Fruit fly (Drosophila melanogaster): ENCODE data around the gene RhoGAP15B.

Gene RhoGAP15B

dm6 chrX:16968148-16968823, 25.2 kb downstream of the RhoGAP15B start, which contains the start of gene Ubr1 (continued):
- peak; percentile 89 for TF ChIP-seq Med (GFP tag)
- TF ChIP-seq D19B (GFP tag; optimal IDR thresholded peaks at IDR 0.05), result no peak
- no peak for TF ChIP-seq CG7271 (tag; optimal IDR thresholded peaks at IDR 0.05)
- TF ChIP-seq MESR4 (GFP tag; optimal IDR thresholded peaks at IDR 0.05), result peak; percentile 79
- no peak for TF ChIP-seq Camta (GFP tag; optimal IDR thresholded peaks at IDR 0.05)
- TF ChIP-seq CG15601 (tag; optimal IDR thresholded peaks at IDR 0.05), result no peak
- no peak for TF ChIP-seq ab (GFP tag; optimal IDR thresholded peaks at IDR 0.05)
- TF ChIP-seq unpg (GFP tag; optimal IDR thresholded peaks at IDR 0.05), result no peak
- TF ChIP-seq pzg (GFP tag; optimal IDR thresholded peaks at IDR 0.05), result peak; percentile 92
- TF ChIP-seq Lim3 (GFP tag; IDR thresholded peaks at IDR 0.05), result no peak
- no peak for TF ChIP-seq wdn (GFP tag; IDR thresholded peaks at IDR 0.05)
- no peak for TF ChIP-seq luna (GFP tag; optimal IDR thresholded peaks at IDR 0.05)
- no peak for TF ChIP-seq HHEX (GFP tag; optimal IDR thresholded peaks at IDR 0.05)
- no peak for TF ChIP-seq ind (GFP tag; optimal IDR thresholded peaks at IDR 0.05)
- peak; percentile 19 for TF ChIP-seq Ets65A (GFP tag)
- peak in 1 of 2 experiments; percentile 6 for TF ChIP-seq Hr78 (GFP tag; optimal IDR thresholded peaks at IDR 0.05)
- no peak for TF ChIP-seq CG8388 (GFP tag; optimal IDR thresholded peaks at IDR 0.05)
- no peak for TF ChIP-seq CG9609 (GFP tag; optimal IDR thresholded peaks at IDR 0.05)
- no peak for TF ChIP-seq abd-A (tag; optimal IDR thresholded peaks at IDR 0.05)
- TF ChIP-seq jing (GFP tag; optimal IDR thresholded peaks at IDR 0.05), result no peak
- no peak for TF ChIP-seq HLH54F (GFP tag; optimal IDR thresholded peaks at IDR 0.05)
- no peak for TF ChIP-seq Max (GFP tag; optimal IDR thresholded peaks at IDR 0.05)
- no peak for TF ChIP-seq Neu2 (GFP tag; optimal IDR thresholded peaks at IDR 0.05; ENCODE audit: borderline replicate concordance)
- no peak for TF ChIP-seq fu2 (GFP tag; optimal IDR thresholded peaks at IDR 0.05)
- TF ChIP-seq CG17912 (GFP tag; optimal IDR thresholded peaks at IDR 0.05), result no peak
- peak; percentile 94 for TF ChIP-seq ato (GFP tag; IDR thresholded peaks at IDR 0.05; ENCODE audit: partially characterized antibody)
- no peak for TF ChIP-seq CG10543 (GFP tag; optimal IDR thresholded peaks at IDR 0.05)
- no peak for TF ChIP-seq pum (GFP tag; optimal IDR thresholded peaks at IDR 0.05)
- no peak for TF ChIP-seq maf-S (GFP tag; optimal IDR thresholded peaks at IDR 0.05)
- no peak for TF ChIP-seq p53 (GFP tag; optimal IDR thresholded peaks at IDR 0.05)
- no peak for TF ChIP-seq CG4707 (GFP tag; optimal IDR thresholded peaks at IDR 0.05)
- no peak for TF ChIP-seq kni (GFP tag; optimal IDR thresholded peaks at IDR 0.05)
- no peak for TF ChIP-seq slou (GFP tag; optimal IDR thresholded peaks at IDR 0.05)
- TF ChIP-seq CG18476 (GFP tag; optimal IDR thresholded peaks at IDR 0.05), result no peak
- no peak for TF ChIP-seq tll (GFP tag; optimal IDR thresholded peaks at IDR 0.05)
- TF ChIP-seq CG3281 (GFP tag; optimal IDR thresholded peaks at IDR 0.05), result no peak
- TF ChIP-seq CG6791 (GFP tag; IDR thresholded peaks at IDR 0.05; ENCODE audit: partially characterized antibody), result peak; percentile 99
- peak; percentile 44 for TF ChIP-seq CG3847 (GFP tag; IDR thresholded peaks at IDR 0.05)
- no peak for TF ChIP-seq CG3838 (GFP tag; optimal IDR thresholded peaks at IDR 0.05)
- no peak for TF ChIP-seq ham (GFP tag; IDR thresholded peaks at IDR 0.05)
- TF ChIP-seq Nf-YB (GFP tag; optimal IDR thresholded peaks at IDR 0.05), result no peak
- TF ChIP-seq B-H2 (GFP tag; optimal IDR thresholded peaks at IDR 0.05), result no peak
- no peak for TF ChIP-seq Ssrp (tag; optimal IDR thresholded peaks at IDR 0.05)
- TF ChIP-seq jumu (GFP tag; optimal IDR thresholded peaks at IDR 0.05), result peak; percentile 48
- peak; percentile 31 for TF ChIP-seq CG8089 (GFP tag; optimal IDR thresholded peaks at IDR 0.05)
- TF ChIP-seq NK7.1 (GFP tag; optimal IDR thresholded peaks at IDR 0.05), result no peak
- TF ChIP-seq pho (GFP tag; optimal IDR thresholded peaks at IDR 0.05), result peak; percentile 43
- 0 out of 3 replicates have a peak, but pooled peaks have one; percentile 14 for TF ChIP-seq Dbx (GFP tag; IDR thresholded peaks at IDR 0.05)
- TF ChIP-seq sna (GFP tag; IDR thresholded peaks at IDR 0.05; ENCODE audit: partially characterized antibody), result peak; percentile 84

All from whole organism, embryonic.